Fruit fly (Drosophila melanogaster): ENCODE data around the gene Jon99Fii.

- TF ChIP-seq usp (GFP tag; optimal IDR thresholded peaks at IDR 0.05) (no peak), Dll (optimal IDR thresholded peaks at IDR 0.05) (no peak), psq (optimal IDR thresholded peaks at IDR 0.05) (no peak)
Measured at dm6 chr3R:30475910-30476309, 11.8 kb downstream of the Jon99Fii start.

All from whole organism.